Worm (Caenorhabditis elegans): Measurements from ENCODE around the gene C05C12.1.
"Not testable (repeated sequence)": the region's sequence is repeated elsewhere in the genome, so short reads cannot be mapped to it uniquely, and the experiment has no call there.

Gene C05C12.1

ce11 chrIV:11263101-11263500 is 9.3 kb downstream of the C05C12.1 start, which contains the start of gene col-126:
TSS of gene col-126 (plus strand) at chrIV:11263401.
- not testable (repeated sequence) for TF ChIP-seq ets-4 (GFP tag; optimal IDR thresholded peaks at IDR 0.05); ceh-40 (GFP tag; IDR thresholded peaks at IDR 0.05); D2030.7 (GFP tag; IDR thresholded peaks at IDR 0.05)

DNA sequence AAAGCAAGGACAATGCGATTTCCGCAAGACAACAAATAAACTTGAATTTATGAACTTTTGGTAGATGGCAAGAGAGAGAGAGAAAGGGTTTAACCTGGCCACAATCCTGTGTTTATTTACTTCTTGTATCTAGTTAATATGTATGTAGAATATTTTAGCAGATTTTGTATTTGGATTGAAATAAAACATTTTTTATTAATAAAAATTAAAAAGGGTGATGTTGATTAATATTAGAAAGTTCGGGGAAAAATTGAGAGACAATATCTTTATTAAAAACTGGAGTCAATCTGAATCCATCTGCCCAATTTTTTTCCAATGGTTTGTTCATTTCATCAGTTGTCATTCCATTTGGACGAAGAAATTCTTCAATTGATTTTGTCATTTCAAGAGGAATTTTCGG is 12.3 kb downstream of the C05C12.1 start, which contains the start of gene col-127:
Gene col-127, minus strand, starts transcription at position 101 of the 400 bp plus-strand sequence.
- no peak for TF ChIP-seq dpl-1 (GFP tag; optimal IDR thresholded peaks at IDR 0.05)
- TF ChIP-seq ztf-6 (GFP tag; IDR thresholded peaks at IDR 0.05): no peak
- no peak for TF ChIP-seq unc-62 (GFP tag; optimal IDR thresholded peaks at IDR 0.05)
- no peak for TF ChIP-seq tlf-1 (GFP tag; optimal IDR thresholded peaks at IDR 0.05)
- TF ChIP-seq mcd-1 (GFP tag; IDR thresholded peaks at IDR 0.05): no peak
- no peak for TF ChIP-seq madf-10 (tag; optimal IDR thresholded peaks at IDR 0.05)
- TF ChIP-seq ztf-28 (GFP tag; IDR thresholded peaks at IDR 0.05): no peak

ce11 chrIV:11269483-11269882 is 15.7 kb downstream of the C05C12.1 start:
- TF ChIP-seq mel-28 (tag; optimal IDR thresholded peaks at IDR 0.05; ENCODE audit: borderline replicate concordance) (no peak), mcd-1 (GFP tag; IDR thresholded peaks at IDR 0.05) (no peak), aptf-3 (GFP tag; IDR thresholded peaks at IDR 0.05) (no peak), nfya-1 (tag; optimal IDR thresholded peaks at IDR 0.05; ENCODE audit: borderline replicate concordance, insufficient read depth) (no peak), lsy-27 (tag; optimal IDR thresholded peaks at IDR 0.05; ENCODE audit: borderline replicate concordance, insufficient read depth) (no peak), zim-3 (tag; optimal IDR thresholded peaks at IDR 0.05) (no peak), F57A8.1 (GFP tag; optimal IDR thresholded peaks at IDR 0.05) (no peak), nhr-27 (tag; optimal IDR thresholded peaks at IDR 0.05) (no peak), madf-8 (GFP tag; conservative IDR thresholded peaks at IDR 0.05) (no peak), sdz-38 (tag; optimal IDR thresholded peaks at IDR 0.05) (no peak), Y56A3A.18 (GFP tag; IDR thresholded peaks at IDR 0.05) (no peak), hmg-1.2 (GFP tag; IDR thresholded peaks at IDR 0.05) (no peak), T26A5.8 (tag; optimal IDR thresholded peaks at IDR 0.05) (no peak), tlf-1 (GFP tag; optimal IDR thresholded peaks at IDR 0.05) (no peak), C06A6.2 (GFP tag; conservative IDR thresholded peaks at IDR 0.05) (no peak), K11D2.4 (GFP tag; IDR thresholded peaks at IDR 0.05) (no peak), attf-3 (GFP tag; conservative IDR thresholded peaks at IDR 0.05) (no peak)

- TF ChIP-seq T07F8.4 (tag; optimal IDR thresholded peaks at IDR 0.05) (no peak), ztf-28 (GFP tag; IDR thresholded peaks at IDR 0.05) (no peak), unc-62 (GFP tag; optimal IDR thresholded peaks at IDR 0.05) (no peak), hmg-1.2 (GFP tag; IDR thresholded peaks at IDR 0.05) (no peak; the same call in 1 of the 2 replicates), pha-4 (tag; optimal IDR thresholded peaks at IDR 0.05) (no peak), tbx-9 (tag; optimal IDR thresholded peaks at IDR 0.05; ENCODE audit: borderline replicate concordance) (no peak), madf-3 (GFP tag; IDR thresholded peaks at IDR 0.05) (no peak), F52B5.7 (tag; optimal IDR thresholded peaks at IDR 0.05) (no peak), C06A6.2 (GFP tag; conservative IDR thresholded peaks at IDR 0.05) (no peak), F22D6.2 (tag; optimal IDR thresholded peaks at IDR 0.05) (no peak), fkh-3 (tag; optimal IDR thresholded peaks at IDR 0.05) (no peak), K11D2.4 (GFP tag; IDR thresholded peaks at IDR 0.05) (no peak), F55B11.4 (tag; optimal IDR thresholded peaks at IDR 0.05; ENCODE audit: borderline replicate concordance, insufficient read depth) (no peak), ccch-3 (GFP tag; optimal IDR thresholded peaks at IDR 0.05) (no peak), him-1 (tag; optimal IDR thresholded peaks at IDR 0.05) (no peak), ztf-22 (GFP tag; optimal IDR thresholded peaks at IDR 0.05) (no peak), D2030.7 (GFP tag; IDR thresholded peaks at IDR 0.05) (no peak), snpc-4 (GFP tag; optimal IDR thresholded peaks at IDR 0.05) (no peak), snpc-4 (tag; optimal IDR thresholded peaks at IDR 0.05) (no peak), F39B2.1 (GFP tag; IDR thresholded peaks at IDR 0.05) (no peak), tbp1 (GFP tag; optimal IDR thresholded peaks at IDR 0.05) (no peak)
Measured at ce11 chrIV:11271262-11271661, 17.5 kb downstream of the C05C12.1 start, which contains the start of gene nhr-7. TSS of gene nhr-7 (minus strand) at chrIV:11271362.

Data from whole organism, young adult.